Worm (Caenorhabditis elegans) whole organism, L4/young adult: ENCODE results near the gene pag-3.

Experiments used
- W03F9.2 ChIP-seq: fragments of 150-350 bp; optimal IDR thresholded peaks from 2 replicates; lab custom pipeline; 2014; ENCODE audit warnings: missing biosample characterization, missing genetic modification characterization
- dao-5 ChIP-seq: sonication (generic microtip); optimal IDR thresholded peaks from 2 replicates; lab custom pipeline; 2016; ENCODE audit warnings: missing genotype, missing genetic modification characterization, moderate library complexity, missing compliant biosample characterization
- him-1 ChIP-seq: sonication (generic microtip); optimal IDR thresholded peaks from 2 replicates; lab custom pipeline; 2016; ENCODE audit warnings: missing genotype, missing genetic modification reagents, missing genetic modification characterization, missing compliant biosample characterization

DNA sequence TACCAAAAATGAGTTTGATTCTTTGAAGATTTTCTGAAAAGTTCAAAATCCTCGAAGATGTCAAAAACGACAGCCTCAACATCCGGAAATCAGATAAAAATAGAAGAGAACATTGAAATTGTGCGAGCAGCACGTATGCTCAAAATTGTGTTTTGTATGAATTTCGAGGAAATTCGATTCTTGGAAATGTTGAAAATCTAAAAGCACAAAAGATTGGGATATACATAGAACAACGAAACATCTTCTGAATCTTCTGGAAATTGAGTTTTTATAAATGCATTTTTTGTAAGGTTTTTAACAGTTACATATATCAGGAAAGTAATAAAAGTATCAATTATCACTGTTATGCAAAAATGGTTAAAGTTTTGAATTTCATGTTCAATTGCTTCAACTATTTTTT, 43.8 kb downstream of the pag-3 start:
- TF ChIP-seq him-1 (tag; lab: Kevin White, UChicago) (no peak), W03F9.2 (tag; lab: Kevin White, UChicago) (no peak), dao-5 (no peak)
